Worm (Caenorhabditis elegans) whole organism, L3 larva: ENCODE results near the gene F56D6.9.

Source experiments
- R02D3.7 ChIP-seq: fragments of 150-350 bp; optimal IDR thresholded peaks from 2 replicates; lab custom pipeline; 2014; ENCODE audit warnings: missing biosample characterization, missing genetic modification characterization
- ama-1 ChIP-seq: fragments of 150-350 bp; optimal IDR thresholded peaks from 2 replicates; lab custom pipeline; 2018
- egl-27 ChIP-seq: sonication (generic microtip); optimal IDR thresholded peaks from 4 replicates; lab custom pipeline; 2017; ENCODE audit warnings: missing biosample characterization, missing genetic modification reagents, missing genetic modification characterization
- fkh-10 ChIP-seq: sonication (generic microtip); optimal IDR thresholded peaks from 2 replicates; lab custom pipeline; 2017; ENCODE audit warnings: missing biosample characterization, missing genetic modification reagents, missing genetic modification characterization
- lin-15B ChIP-seq: fragments of 150-350 bp; optimal IDR thresholded peaks from 2 replicates; lab custom pipeline; 2014; ENCODE audit warnings: missing biosample characterization, missing genetic modification characterization
- lin-39 ChIP-seq: fragments of 150-350 bp; optimal IDR thresholded peaks from 2 replicates; lab custom pipeline; 2018; ENCODE audit warnings: missing biosample characterization, missing genetic modification reagents, missing genetic modification characterization
- mdl-1 ChIP-seq: fragments of 150-350 bp; optimal IDR thresholded peaks from 2 replicates; lab custom pipeline; 2014; ENCODE audit warnings: missing biosample characterization, missing genetic modification characterization
- pha-4 ChIP-seq: fragments of 150-350 bp; optimal IDR thresholded peaks from 2 replicates; lab custom pipeline; 2014; ENCODE audit warnings: missing biosample characterization, missing genetic modification reagents, missing genetic modification characterization
- ztf-4 ChIP-seq: fragments of 150-350 bp; optimal IDR thresholded peaks from 2 replicates; lab custom pipeline; 2014; ENCODE audit warnings: missing biosample characterization, missing genetic modification characterization

- TF ChIP-seq fkh-10 (GFP tag; lab: Kevin White, UChicago) (no peak), pha-4 (tag; lab: Kevin White, UChicago) (no peak), mdl-1 (tag; lab: Kevin White, UChicago) (no peak), lin-39 (tag; lab: Kevin White, UChicago) (no peak), egl-27 (no peak), ama-1 (lab: Kevin White, UChicago) (no peak), lin-15B (no peak), ztf-4 (tag; lab: Kevin White, UChicago) (no peak), R02D3.7 (tag; lab: Kevin White, UChicago) (no peak)
Measured at ce11 chrIV:3909114-3909513, 17.0 kb downstream of the F56D6.9 start, which contains the start of gene F56D6.13.
